Worm (Caenorhabditis elegans): Measurements from ENCODE around the gene tbg-1.

The tbg-1 gene

ce11 chrIII:9626602-9627001, 2.4 kb downstream of the tbg-1 start:
- TF ChIP-seq lin-11 (tag; optimal IDR thresholded peaks at IDR 0.05) (no peak), unc-3 (GFP tag; conservative IDR thresholded peaks at IDR 0.05) (no peak), unc-3 (tag; optimal IDR thresholded peaks at IDR 0.05) (no peak)

DNA sequence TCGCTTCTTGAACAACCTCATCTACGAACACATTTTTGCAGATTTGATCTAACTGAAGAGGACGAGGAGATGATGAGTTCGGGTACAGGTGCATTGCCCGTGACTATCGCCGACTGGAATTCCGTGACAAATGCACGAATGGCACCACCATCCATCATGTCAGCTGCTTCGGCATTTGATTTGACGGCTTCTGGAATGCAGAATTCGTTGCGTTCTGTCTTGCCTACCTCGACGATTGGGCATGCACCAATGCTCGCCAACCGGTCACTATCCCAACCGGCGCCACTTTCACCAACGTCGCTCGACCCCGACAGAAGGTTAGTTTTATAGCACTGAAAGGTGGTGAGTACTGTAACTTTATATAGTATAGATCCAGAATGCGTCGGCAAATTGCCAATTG, 5.5 kb downstream of the tbg-1 start:
- TF ChIP-seq pag-3 (tag; optimal IDR thresholded peaks at IDR 0.05; ENCODE audit: borderline replicate concordance) (no peak), ahr-1 (tag; optimal IDR thresholded peaks at IDR 0.05) (no peak), pha-2 (tag; optimal IDR thresholded peaks at IDR 0.05) (no peak), ceh-31 (tag; optimal IDR thresholded peaks at IDR 0.05) (no peak), ceh-18 (tag; optimal IDR thresholded peaks at IDR 0.05) (no peak), mec-3 (tag; optimal IDR thresholded peaks at IDR 0.05; ENCODE audit: borderline replicate concordance) (no peak), hlh-15 (tag; optimal IDR thresholded peaks at IDR 0.05) (no peak), npax-4 (tag; optimal IDR thresholded peaks at IDR 0.05) (no peak), pros-1 (tag; optimal IDR thresholded peaks at IDR 0.05) (no peak), unc-86 (tag; optimal IDR thresholded peaks at IDR 0.05) (no peak), nhr-232 (tag; optimal IDR thresholded peaks at IDR 0.05) (no peak), ceh-14 (tag; optimal IDR thresholded peaks at IDR 0.05) (no peak), ztf-16 (tag; optimal IDR thresholded peaks at IDR 0.05) (no peak), Y22D7AL.16 (tag; optimal IDR thresholded peaks at IDR 0.05) (no peak), K02D7.2 (tag; optimal IDR thresholded peaks at IDR 0.05) (no peak), fkh-10 (GFP tag; optimal IDR thresholded peaks at IDR 0.05) (no peak), hlh-30 (tag; optimal IDR thresholded peaks at IDR 0.05; ENCODE audit: insufficient read depth) (no peak), tbx-2 (tag; optimal IDR thresholded peaks at IDR 0.05) (no peak), ceh-2 (tag; optimal IDR thresholded peaks at IDR 0.05) (no peak), lim-6 (tag; optimal IDR thresholded peaks at IDR 0.05) (no peak)

DNA sequence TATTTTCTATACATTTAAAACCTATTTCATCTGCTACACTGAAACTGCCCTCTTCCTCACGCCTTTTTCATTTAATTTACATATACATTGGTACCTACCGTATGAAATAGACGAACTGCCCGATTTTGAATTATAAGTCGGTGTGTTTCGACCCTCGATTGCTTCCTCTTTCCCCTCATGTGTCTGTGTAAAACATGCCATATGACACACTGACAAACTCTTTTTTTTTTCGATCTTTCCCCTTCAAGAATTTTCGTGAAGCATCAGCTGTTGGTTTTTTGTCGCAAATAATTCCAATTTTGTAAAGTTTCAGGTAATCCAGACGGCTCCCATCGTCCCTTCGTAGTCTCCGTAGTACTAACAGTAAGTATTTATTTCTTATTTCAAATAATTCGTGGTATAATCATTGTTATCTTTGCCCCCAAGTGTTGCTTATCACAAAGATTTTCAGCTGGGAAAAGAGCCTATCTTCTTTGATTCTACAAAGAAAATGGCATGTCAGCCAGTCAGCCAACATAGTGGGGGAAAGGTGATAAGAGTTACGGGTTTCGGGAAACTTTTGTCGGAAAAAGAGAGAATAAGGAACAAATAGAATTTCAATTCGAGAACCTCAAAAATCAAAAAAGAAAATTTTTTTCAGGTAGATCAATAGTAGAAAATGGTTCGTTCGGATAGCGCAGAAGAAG, 7.0 kb downstream of the tbg-1 start:
- TF ChIP-seq elt-2 (tag; optimal IDR thresholded peaks at IDR 0.05) = peak; percentile 93
- TF ChIP-seq mec-3 (tag; optimal IDR thresholded peaks at IDR 0.05; ENCODE audit: borderline replicate concordance) = no peak

DNA sequence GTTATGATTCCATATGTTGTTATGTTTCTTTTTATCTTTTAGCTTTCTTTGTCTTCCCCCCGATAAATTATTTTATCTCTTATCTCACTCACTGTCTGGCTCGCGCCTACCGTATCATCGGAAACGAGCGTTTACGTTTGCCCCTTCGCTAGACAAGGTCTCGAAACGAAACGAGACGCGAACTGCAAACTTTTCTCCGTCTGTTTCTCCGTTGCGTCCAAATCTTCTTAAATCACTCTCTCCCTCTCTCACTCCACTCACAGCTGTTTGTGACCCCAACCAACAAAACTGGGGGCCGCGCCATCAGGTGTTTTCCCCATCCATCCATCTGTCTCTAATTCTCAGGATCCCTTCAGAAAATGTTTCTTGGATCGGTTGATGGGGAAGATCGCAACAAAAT, 8.8 kb downstream of the tbg-1 start:
- peak; percentile 7 for TF ChIP-seq ceh-18 (tag; optimal IDR thresholded peaks at IDR 0.05)
- no peak for TF ChIP-seq C38D4.7 (GFP tag; optimal IDR thresholded peaks at IDR 0.05)

ce11 chrIII:9619079-9619761, 9.7 kb downstream of the tbg-1 start, which contains the start of gene hlh-11:
Gene hlh-11, plus strand, starts transcription at chrIII:9619711.
- TF ChIP-seq pha-2 (tag; optimal IDR thresholded peaks at IDR 0.05) = no peak
- TF ChIP-seq unc-42 (tag; optimal IDR thresholded peaks at IDR 0.05) = peak; percentile 59
- TF ChIP-seq dmd-4 (tag; optimal IDR thresholded peaks at IDR 0.05; ENCODE audit: borderline replicate concordance) = no peak
- no peak for TF ChIP-seq Y22D7AL.16 (tag; optimal IDR thresholded peaks at IDR 0.05)
- no peak for TF ChIP-seq ama-1 (optimal IDR thresholded peaks at IDR 0.05)
- TF ChIP-seq unc-86 (tag; optimal IDR thresholded peaks at IDR 0.05) = no peak
- TF ChIP-seq K09A11.1 (tag; optimal IDR thresholded peaks at IDR 0.05; ENCODE audit: insufficient read depth) = peak; percentile 17
- TF ChIP-seq ceh-31 (tag; optimal IDR thresholded peaks at IDR 0.05) = peak; percentile 62
- TF ChIP-seq pqm-1 (tag; optimal IDR thresholded peaks at IDR 0.05) = no peak
- peak; percentile 58 for TF ChIP-seq tbx-2 (tag; optimal IDR thresholded peaks at IDR 0.05)
- TF ChIP-seq hlh-30 (tag; optimal IDR thresholded peaks at IDR 0.05; ENCODE audit: insufficient read depth) = peak; percentile 76
- no peak for TF ChIP-seq odd-2 (tag; optimal IDR thresholded peaks at IDR 0.05)
- peak; percentile 41 for TF ChIP-seq ets-4 (tag; optimal IDR thresholded peaks at IDR 0.05)
- TF ChIP-seq F13H6.1 (tag; optimal IDR thresholded peaks at IDR 0.05) = peak; percentile 71
- TF ChIP-seq ceh-14 (tag; optimal IDR thresholded peaks at IDR 0.05) = peak; percentile 26
- TF ChIP-seq sox-4 (tag; optimal IDR thresholded peaks at IDR 0.05) = peak; percentile 30
- no peak for TF ChIP-seq ceh-30 (tag; optimal IDR thresholded peaks at IDR 0.05)
- no peak for TF ChIP-seq C08G9.2 (tag; optimal IDR thresholded peaks at IDR 0.05)
- no peak for TF ChIP-seq sdc-2 (tag; optimal IDR thresholded peaks at IDR 0.05)
- TF ChIP-seq unc-55 (GFP tag; optimal IDR thresholded peaks at IDR 0.05) = peak; percentile 41
- peak; percentile 35 for TF ChIP-seq pat-9 (tag; optimal IDR thresholded peaks at IDR 0.05)
- peak; percentile 59 for TF ChIP-seq ceh-34 (tag; optimal IDR thresholded peaks at IDR 0.05)
- TF ChIP-seq fax-1 (tag; optimal IDR thresholded peaks at IDR 0.05) = no peak
- TF ChIP-seq pax-1 (tag; optimal IDR thresholded peaks at IDR 0.05) = no peak
- TF ChIP-seq rnt-1 (tag; optimal IDR thresholded peaks at IDR 0.05) = peak; percentile 57
- TF ChIP-seq mec-3 (tag; optimal IDR thresholded peaks at IDR 0.05; ENCODE audit: borderline replicate concordance) = no peak
